Worm (Caenorhabditis elegans) whole organism, L1 larva: ENCODE results near the gene tomm-70.

Experiments used
- C16A3.4 ChIP-seq: fragments of 150-350 bp; optimal IDR thresholded peaks from 2 replicates; lab custom pipeline; 2014; ENCODE audit warnings: missing biosample characterization, missing genetic modification characterization
- F16B12.6 ChIP-seq: fragments of 150-350 bp; optimal IDR thresholded peaks from 2 replicates; lab custom pipeline; 2014; ENCODE audit warnings: missing biosample characterization, missing genetic modification characterization
- alr-1 ChIP-seq: fragments of 200-800 bp; sonication (Bioruptor generic); optimal IDR thresholded peaks from 2 replicates; lab custom pipeline; 2018; ENCODE audit warnings: borderline replicate concordance, mild to moderate bottlenecking, missing genetic modification characterization, missing compliant biosample characterization
- aly-2 ChIP-seq: fragments of 150-350 bp; optimal IDR thresholded peaks from 2 replicates; lab custom pipeline; 2014; ENCODE audit warnings: missing biosample characterization, missing genetic modification characterization
- blmp-1 ChIP-seq: fragments of 150-350 bp; optimal IDR thresholded peaks from 2 replicates; lab custom pipeline; 2014; ENCODE audit warnings: missing biosample characterization, missing genetic modification characterization
- ceh-90 ChIP-seq: sonication (generic microtip); optimal IDR thresholded peaks from 2 replicates; lab custom pipeline; 2016; ENCODE audit warnings: missing genetic modification characterization, missing compliant biosample characterization
- ces-1 ChIP-seq: fragments of 150-350 bp; optimal IDR thresholded peaks from 2 replicates; lab custom pipeline; 2014; ENCODE audit warnings: missing biosample characterization, missing genetic modification reagents, missing genetic modification characterization
- dpl-1 ChIP-seq, 3 experiments: fragments of 150-350 bp in 2 of 3; sonication (generic microtip) in 1 of 3; optimal IDR thresholded peaks; 2 replicates each; lab custom pipeline; 2014 to 2017; ENCODE audit warnings: missing biosample characterization in 3 of 3, missing genetic modification characterization in 3 of 3, missing genetic modification reagents in 3 of 3
- efl-1 ChIP-seq, 4 experiments: fragments of 150-350 bp; optimal IDR thresholded peaks in 3 of 4; peaks in 1 of 4; 1 replicate in 1 of 4; 2 replicates in 3 of 4; lab custom pipeline; 2014; ENCODE audit warnings: missing biosample characterization in 2 of 4, missing genetic modification characterization in 2 of 4, missing genetic modification reagents in 2 of 4
- elt-3 ChIP-seq, 6 experiments: fragments of 150-350 bp in 1 of 6; sonication (generic microtip); optimal IDR thresholded peaks; 2 replicates each; lab custom pipeline; 2017 to 2018; ENCODE audit warnings: missing biosample characterization in 6 of 6, missing genetic modification characterization in 6 of 6, inconsistent platforms in 1 of 6
- fkh-8 ChIP-seq: sonication (generic microtip); optimal IDR thresholded peaks from 2 replicates; lab custom pipeline; 2016; ENCODE audit warnings: mild to moderate bottlenecking, missing genetic modification characterization, missing compliant biosample characterization
- fos-1 ChIP-seq: fragments of 150-350 bp; optimal IDR thresholded peaks from 2 replicates; lab custom pipeline; 2014; ENCODE audit warnings: missing biosample characterization, missing genetic modification characterization
- isw-1 ChIP-seq: fragments of 200-800 bp; sonication (Bioruptor generic); IDR thresholded peaks from 2 replicates; pipeline ENCODE4 v1.3.6; 2022; ENCODE audit warnings: missing genetic modification characterization, missing compliant biosample characterization
- lin-13 ChIP-seq: fragments of 150-350 bp; optimal IDR thresholded peaks from 2 replicates; lab custom pipeline; 2014; ENCODE audit warnings: missing biosample characterization, missing genetic modification reagents, missing genetic modification characterization
- lin-14 ChIP-seq: fragments of 200-800 bp; sonication (Bioruptor generic); optimal IDR thresholded peaks from 2 replicates; lab custom pipeline; 2018; ENCODE audit warnings: mild to moderate bottlenecking, missing genetic modification characterization, moderate library complexity, missing compliant biosample characterization
- lin-35 ChIP-seq, 2 experiments: fragments of 150-350 bp; optimal IDR thresholded peaks; 2 replicates each; lab custom pipeline; 2014; ENCODE audit warnings: missing biosample characterization in 2 of 2, missing genetic modification characterization in 2 of 2, missing genetic modification reagents in 2 of 2
- mdl-1 ChIP-seq, 2 experiments: fragments of 150-350 bp; optimal IDR thresholded peaks; 2 replicates each; lab custom pipeline; 2014 to 2017; ENCODE audit warnings: missing biosample characterization in 2 of 2, missing genetic modification characterization in 2 of 2, inconsistent platforms in 1 of 2
- mep-1 ChIP-seq: fragments of 150-350 bp; optimal IDR thresholded peaks from 2 replicates; lab custom pipeline; 2014; ENCODE audit warnings: missing biosample characterization, missing genetic modification characterization
- nhr-19 ChIP-seq: fragments of 200-800 bp; sonication (Bioruptor generic); conservative IDR thresholded peaks from 2 replicates; pipeline ENCODE4 v1.3.6; 2022; ENCODE audit warnings: missing genetic modification characterization, missing compliant biosample characterization
- nhr-20 ChIP-seq: sonication (generic microtip); optimal IDR thresholded peaks from 2 replicates; lab custom pipeline; 2016; ENCODE audit warnings: mild to moderate bottlenecking, missing genetic modification characterization, missing compliant biosample characterization
- nhr-237 ChIP-seq: fragments of 150-350 bp; optimal IDR thresholded peaks from 2 replicates; lab custom pipeline; 2014; ENCODE audit warnings: missing biosample characterization, missing genetic modification characterization
- nhr-28 ChIP-seq: fragments of 150-350 bp; optimal IDR thresholded peaks from 2 replicates; lab custom pipeline; 2014; ENCODE audit warnings: missing biosample characterization, missing genetic modification characterization
- nhr-71 ChIP-seq: sonication (generic microtip); optimal IDR thresholded peaks from 2 replicates; lab custom pipeline; 2016; ENCODE audit warnings: mild to moderate bottlenecking, missing genetic modification characterization, moderate library complexity, missing compliant biosample characterization
- nhr-76 ChIP-seq: sonication (generic microtip); optimal IDR thresholded peaks from 2 replicates; lab custom pipeline; 2017; ENCODE audit warnings: missing biosample characterization, missing genetic modification characterization
- nhr-77 ChIP-seq: fragments of 150-350 bp; optimal IDR thresholded peaks from 2 replicates; lab custom pipeline; 2014; ENCODE audit warnings: missing biosample characterization, missing genetic modification characterization
- nhr-85 ChIP-seq: sonication (generic microtip); peaks from one replicate; lab custom pipeline; 2016; ENCODE audit warnings: missing genetic modification characterization, inconsistent platforms, missing compliant biosample characterization
- nhr-90 ChIP-seq: sonication (generic microtip); optimal IDR thresholded peaks from 2 replicates; lab custom pipeline; 2016; ENCODE audit warnings: mild to moderate bottlenecking, missing genetic modification characterization, missing compliant biosample characterization; ENCODE audit not compliant: poor library complexity
- rnt-1 ChIP-seq: sonication (generic microtip); optimal IDR thresholded peaks from 2 replicates; lab custom pipeline; 2016; ENCODE audit warnings: mild to moderate bottlenecking, missing genetic modification characterization, moderate library complexity, missing compliant biosample characterization
- skn-1 ChIP-seq: fragments of 150-350 bp; optimal IDR thresholded peaks from 2 replicates; lab custom pipeline; 2014; ENCODE audit warnings: missing biosample characterization, missing genetic modification characterization
- snu-23 ChIP-seq: sonication (generic microtip); optimal IDR thresholded peaks from 2 replicates; lab custom pipeline; 2016; ENCODE audit warnings: missing genetic modification characterization, missing compliant biosample characterization
- sox-4 ChIP-seq: sonication (generic microtip); optimal IDR thresholded peaks from 2 replicates; lab custom pipeline; 2016; ENCODE audit warnings: missing genetic modification characterization, missing compliant biosample characterization
- sup-37 ChIP-seq: fragments of 200-800 bp; sonication (Bioruptor generic); optimal IDR thresholded peaks from 2 replicates; lab custom pipeline; 2018; ENCODE audit warnings: mild to moderate bottlenecking, missing genetic modification characterization, missing compliant biosample characterization
- unc-86 ChIP-seq: sonication (generic microtip); optimal IDR thresholded peaks from 2 replicates; lab custom pipeline; 2016; ENCODE audit warnings: missing genetic modification characterization, missing compliant biosample characterization
- unc-98 ChIP-seq: fragments of 200-800 bp; sonication (Bioruptor generic); IDR thresholded peaks from 2 replicates; pipeline ENCODE4 v1.3.6; 2022; ENCODE audit warnings: missing genetic modification characterization, missing compliant biosample characterization
- zip-4 ChIP-seq: fragments of 200-800 bp; sonication (Bioruptor generic); optimal IDR thresholded peaks from 2 replicates; lab custom pipeline; 2018; ENCODE audit warnings: mild to moderate bottlenecking, missing genetic modification characterization, moderate library complexity, missing compliant biosample characterization

The tomm-70 gene

ce11 chrIII:8733237-8733636 is 21.3 kb downstream of the tomm-70 start:
- peak in 4 of 6 experiments; percentile 1 to 95 (median 32) for TF ChIP-seq elt-3 (tag; optimal IDR thresholded peaks at IDR 0.05; lab: Kevin White, UChicago)
- no peak for TF ChIP-seq sup-37 (GFP tag; lab: Kevin White, UChicago)
- TF ChIP-seq nhr-85 = peak; percentile 49
- TF ChIP-seq unc-98 (GFP tag; lab: Robert Waterston, UW) = no peak
- TF ChIP-seq F16B12.6 = no peak
- TF ChIP-seq nhr-20 (tag; lab: Kevin White, UChicago) = peak; percentile 30
- no peak for TF ChIP-seq zip-4 (GFP tag; lab: Kevin White, UChicago)
- peak in 1 of 2 experiments; percentile 57 for TF ChIP-seq mdl-1 (tag; optimal IDR thresholded peaks at IDR 0.05; lab: Kevin White, UChicago)
- peak in 1 of 2 experiments; percentile 68 for TF ChIP-seq lin-35 (GFP tag; optimal IDR thresholded peaks at IDR 0.05; lab: Kevin White, UChicago)
- no peak for TF ChIP-seq nhr-77
- no peak for TF ChIP-seq ces-1
- no peak for TF ChIP-seq unc-86 (tag; lab: Kevin White, UChicago)
- no peak for TF ChIP-seq sox-4 (tag; lab: Kevin White, UChicago)
- no peak for TF ChIP-seq ceh-90 (tag; lab: Kevin White, UChicago)
- TF ChIP-seq lin-14 (GFP tag; lab: Kevin White, UChicago) = peak; percentile 43
- peak; percentile 75 for TF ChIP-seq blmp-1 (tag; lab: Kevin White, UChicago)
- peak; percentile 42 for TF ChIP-seq snu-23 (GFP tag; lab: Kevin White, UChicago)
- peak; percentile 51 for TF ChIP-seq nhr-19
- peak; percentile 13 for TF ChIP-seq nhr-71 (tag; lab: Kevin White, UChicago)
- TF ChIP-seq C16A3.4 = peak; percentile 31
- TF ChIP-seq mep-1 (tag; lab: Kevin White, UChicago) = no peak
- no peak for TF ChIP-seq skn-1 (tag; lab: Kevin White, UChicago)
- TF ChIP-seq rnt-1 (tag; lab: Kevin White, UChicago) = no peak

DNA sequence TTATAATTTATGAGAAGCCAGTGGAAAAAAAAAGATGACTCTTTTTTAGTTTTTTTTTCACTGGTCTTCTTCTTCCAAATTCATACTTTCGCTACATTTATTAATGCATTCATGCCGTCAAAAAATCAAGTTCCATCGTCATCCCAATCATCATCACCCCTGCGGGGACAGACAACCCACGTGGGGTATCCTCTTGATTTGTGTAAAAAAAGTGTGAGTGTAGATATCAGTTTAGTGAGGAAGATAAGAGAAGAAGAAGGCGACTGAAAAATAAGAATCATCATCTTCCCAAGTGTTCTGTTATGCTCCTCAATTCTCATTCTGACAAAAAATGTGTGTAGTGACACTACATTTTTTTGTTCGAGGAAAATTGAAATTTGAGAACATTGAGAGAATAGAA is 22.6 kb downstream of the tomm-70 start:
- TF ChIP-seq nhr-237 (tag; lab: Kevin White, UChicago) = no peak
- TF ChIP-seq lin-14 (GFP tag; lab: Kevin White, UChicago) = peak; percentile 50
- TF ChIP-seq elt-3 (tag; optimal IDR thresholded peaks at IDR 0.05; lab: Kevin White, UChicago) = peak in 1 of 6 experiments; percentile 54
- peak; percentile 30 for TF ChIP-seq snu-23 (GFP tag; lab: Kevin White, UChicago)
- peak in 1 of 2 experiments; percentile 40 for TF ChIP-seq lin-35 (GFP tag; optimal IDR thresholded peaks at IDR 0.05; lab: Kevin White, UChicago)
- peak; percentile 12 for TF ChIP-seq nhr-90 (tag; lab: Kevin White, UChicago)
- TF ChIP-seq alr-1 = no peak
- peak; percentile 36 for TF ChIP-seq blmp-1 (tag; lab: Kevin White, UChicago)
- TF ChIP-seq fos-1 (tag; lab: Kevin White, UChicago) = no peak
- TF ChIP-seq nhr-76 = no peak
- TF ChIP-seq nhr-71 (tag; lab: Kevin White, UChicago) = peak; percentile 45
- TF ChIP-seq isw-1 = no peak
- TF ChIP-seq mdl-1 (tag; optimal IDR thresholded peaks at IDR 0.05; lab: Kevin White, UChicago) = peak in 1 of 2 experiments; percentile 54

DNA sequence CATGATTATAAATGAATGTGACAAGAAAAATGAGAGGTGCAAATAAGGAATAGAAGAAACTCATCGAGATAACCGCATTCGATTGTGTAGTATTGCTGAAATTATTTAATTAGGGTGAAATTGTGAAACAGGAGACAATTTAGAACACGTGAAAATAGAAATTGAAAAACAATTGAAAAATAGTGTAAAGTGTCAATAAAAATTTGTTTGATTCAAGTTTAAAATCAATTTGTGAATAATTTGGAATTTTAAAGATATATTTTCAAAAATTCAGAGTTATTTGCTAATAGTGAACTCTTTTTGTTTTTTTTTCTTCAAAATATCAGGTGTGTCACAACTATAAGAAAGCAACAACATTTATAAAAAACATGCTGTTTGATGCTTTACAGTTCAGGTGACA is 23.2 kb downstream of the tomm-70 start, which contains the start of gene ZK370.4:
ZK370.4 (minus strand) TSS at position 101 of the 400 bp plus-strand sequence.
- TF ChIP-seq efl-1 (optimal IDR thresholded peaks at IDR 0.05; lab: Kevin White, UChicago) (no peak), efl-1 (GFP tag; optimal IDR thresholded peaks at IDR 0.05 in 1 of 2; lab: Kevin White, UChicago) (peak in 1 of 2 experiments; percentile 57), fos-1 (tag; lab: Kevin White, UChicago) (no peak)
- TF ChIP-seq, all 84 proteins: peak for 1

DNA sequence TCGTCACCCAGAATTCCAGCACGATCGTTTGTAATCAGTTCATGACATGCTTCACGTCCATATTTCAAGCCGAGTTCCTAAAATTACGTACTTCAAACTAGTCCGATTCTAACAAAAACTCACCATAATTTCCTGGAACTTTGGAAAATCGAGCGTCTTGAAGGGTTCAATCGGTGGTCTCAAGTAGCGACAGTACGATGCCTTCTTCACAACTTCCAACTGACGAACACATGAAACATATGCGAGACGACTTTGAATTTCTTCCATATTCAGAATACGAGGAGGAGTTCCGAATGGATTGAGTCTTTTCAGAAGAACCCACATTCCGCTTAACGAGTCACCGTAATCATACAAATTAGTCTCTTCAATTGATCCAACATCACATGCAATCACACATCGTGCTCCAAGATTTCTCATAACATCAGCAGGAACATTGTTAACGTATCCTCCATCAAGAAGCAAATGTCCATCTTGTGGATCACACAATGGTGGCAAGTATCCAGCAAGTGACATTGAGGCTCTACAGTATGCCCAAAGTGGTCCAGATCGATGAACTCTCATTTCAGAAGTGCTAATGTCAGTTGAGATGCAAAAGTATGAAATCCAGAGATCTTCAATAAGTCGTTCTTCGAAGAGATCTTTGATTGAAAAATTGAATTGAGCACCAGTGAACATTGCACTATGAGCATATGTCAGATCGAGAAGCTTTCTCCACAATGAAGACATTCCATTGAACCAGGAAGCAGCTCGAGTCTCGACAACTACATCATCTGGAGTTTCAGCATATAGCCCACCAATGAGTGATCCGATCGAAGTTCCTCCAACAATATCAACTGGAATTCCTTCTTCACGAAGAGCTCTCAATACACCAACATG is 28.3 kb downstream of the tomm-70 start:
- TF ChIP-seq efl-1 (optimal IDR thresholded peaks at IDR 0.05; lab: Kevin White, UChicago) = no peak
- peak in 1 of 2 experiments; percentile 64 for TF ChIP-seq efl-1 (GFP tag; optimal IDR thresholded peaks at IDR 0.05 in 1 of 2; lab: Kevin White, UChicago)
- no peak for TF ChIP-seq lin-13
- TF ChIP-seq dpl-1 (GFP tag; optimal IDR thresholded peaks at IDR 0.05; lab: Kevin White, UChicago) = no peak
- no peak for TF ChIP-seq aly-2 (tag; lab: Kevin White, UChicago)
- TF ChIP-seq nhr-28 = no peak
- TF ChIP-seq fkh-8 = no peak
- TF ChIP-seq, all 84 proteins: peak for 1
